Fruit fly (Drosophila melanogaster) whole organism, pupa: ENCODE results near the gene CG6972.

ENCODE experiments used
- CG17806 ChIP-seq: fragments of 200-800 bp; sonication (Bioruptor generic); optimal IDR thresholded peaks from 2 replicates; lab custom pipeline; 2018; ENCODE audit warnings: missing biosample characterization, mild to moderate bottlenecking, missing genetic modification characterization, moderate library complexity
- CG34367 ChIP-seq: fragments of 200-800 bp; sonication (Bioruptor generic); optimal IDR thresholded peaks from 2 replicates; lab custom pipeline; 2018; ENCODE audit warnings: missing biosample characterization, mild to moderate bottlenecking, missing genetic modification characterization
- CG8159 ChIP-seq: fragments of 200-800 bp; sonication (Bioruptor generic); optimal IDR thresholded peaks from 3 replicates; lab custom pipeline; 2018; ENCODE audit warnings: missing biosample characterization, mild to moderate bottlenecking, missing genetic modification characterization, moderate library complexity
- EcR ChIP-seq: fragments of 200-800 bp; sonication (Bioruptor generic); optimal IDR thresholded peaks from 3 replicates; lab custom pipeline; 2019; ENCODE audit warnings: missing biosample characterization, missing genetic modification characterization, mild to moderate bottlenecking, moderate library complexity, missing genetic modification reagents

DNA sequence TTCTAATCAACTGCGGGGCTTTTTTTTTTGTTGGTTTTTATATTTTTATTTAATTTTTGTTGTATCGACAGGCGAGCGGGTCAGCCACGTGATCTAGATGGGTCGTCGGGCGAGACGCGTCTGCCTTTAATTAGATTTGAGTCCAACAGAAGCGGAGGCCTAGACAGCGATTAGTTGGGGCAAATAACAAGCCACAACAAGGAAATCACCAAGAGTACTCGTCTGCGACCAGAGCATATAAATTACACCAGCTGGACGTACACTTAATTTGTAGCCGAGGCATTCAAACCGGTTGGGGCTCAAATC, 16.9 kb upstream of the CG6972 start:
- TF ChIP-seq EcR (GFP tag; lab: Kevin White, UChicago): no peak
- TF ChIP-seq CG17806 (tag; lab: Kevin White, UChicago): no peak
- TF ChIP-seq CG8159 (tag; lab: Kevin White, UChicago): no peak
- TF ChIP-seq CG34367 (tag; lab: Kevin White, UChicago): no peak
